Fruit fly (Drosophila melanogaster) whole organism, embryonic: Measurements from ENCODE around the gene CG2574.

ENCODE experiments used
- Blimp-1 ChIP-seq: fragments of 200-800 bp; sonication (Bioruptor generic); optimal IDR thresholded peaks from 3 replicates; lab custom pipeline; 2018; ENCODE audit warnings: missing biosample characterization, missing genetic modification characterization, mild to moderate bottlenecking, moderate library complexity, missing genetic modification reagents
- CG10274 ChIP-seq: fragments of 200-800 bp; sonication (Bioruptor generic); optimal IDR thresholded peaks from 3 replicates; lab custom pipeline; 2017; ENCODE audit warnings: missing biosample characterization, mild to moderate bottlenecking, missing genetic modification characterization
- CG10543 ChIP-seq: fragments of 200-800 bp; sonication (Bioruptor generic); optimal IDR thresholded peaks from 3 replicates; lab custom pipeline; 2017; ENCODE audit warnings: missing biosample characterization, mild to moderate bottlenecking, missing genetic modification characterization, moderate library complexity
- CG12942 ChIP-seq: fragments of 200-800 bp; sonication (Bioruptor generic); optimal IDR thresholded peaks from 3 replicates; lab custom pipeline; 2016; ENCODE audit warnings: missing biosample characterization, missing genetic modification characterization
- CG13123 ChIP-seq: fragments of 200-800 bp; sonication (Bioruptor generic); optimal IDR thresholded peaks from 2 replicates; lab custom pipeline; 2016; ENCODE audit warnings: missing biosample characterization, missing genetic modification characterization
- CG13624 ChIP-seq: fragments of 200-800 bp; sonication (Bioruptor generic); optimal IDR thresholded peaks from 2 replicates; lab custom pipeline; 2016; ENCODE audit warnings: missing biosample characterization, missing genetic modification characterization
- CG14441 ChIP-seq: fragments of 200-800 bp; sonication (Bioruptor generic); IDR thresholded peaks from 2 replicates; pipeline ENCODE4 v1.3.6; 2022; ENCODE audit warnings: missing biosample characterization, missing genetic modification characterization
- CG15011 ChIP-seq: fragments of 200-800 bp; sonication (Bioruptor generic); optimal IDR thresholded peaks from 3 replicates; lab custom pipeline; 2018; ENCODE audit warnings: missing biosample characterization, mild to moderate bottlenecking, missing genetic modification characterization
- CG1603 ChIP-seq: fragments of 200-800 bp; sonication (Bioruptor generic); optimal IDR thresholded peaks from 2 replicates; lab custom pipeline; 2019; ENCODE audit warnings: missing biosample characterization, mild to moderate bottlenecking, missing genetic modification characterization, moderate library complexity
- CG17361 ChIP-seq: fragments of 200-800 bp; sonication (Bioruptor generic); IDR thresholded peaks from 3 replicates; pipeline ENCODE4 v1.3.6; 2022; ENCODE audit warnings: missing biosample characterization, missing genetic modification characterization
- CG17802 ChIP-seq: fragments of 200-800 bp; sonication (Bioruptor generic); optimal IDR thresholded peaks from 2 replicates; lab custom pipeline; 2018; ENCODE audit warnings: missing biosample characterization, mild to moderate bottlenecking, missing genetic modification characterization, moderate library complexity
- CG18599 ChIP-seq: fragments of 200-800 bp; sonication (Bioruptor generic); optimal IDR thresholded peaks from 3 replicates; lab custom pipeline; 2017; ENCODE audit warnings: missing biosample characterization, missing genetic modification characterization, mild to moderate bottlenecking, moderate library complexity, missing genetic modification reagents
- CG18619 ChIP-seq: fragments of 200-800 bp; sonication (Bioruptor generic); optimal IDR thresholded peaks from 3 replicates; lab custom pipeline; 2017; ENCODE audit warnings: missing biosample characterization, mild to moderate bottlenecking, missing genetic modification characterization
- CG3065 ChIP-seq: fragments of 200-800 bp; sonication (Bioruptor generic); optimal IDR thresholded peaks from 2 replicates; lab custom pipeline; 2016; ENCODE audit warnings: missing biosample characterization, missing genetic modification characterization
- CG31365 ChIP-seq: fragments of 200-800 bp; sonication (Bioruptor generic); optimal IDR thresholded peaks from 2 replicates; lab custom pipeline; 2018; ENCODE audit warnings: missing biosample characterization, mild to moderate bottlenecking, missing genetic modification characterization
- CG42726 ChIP-seq: fragments of 200-800 bp; sonication (Bioruptor generic); IDR thresholded peaks from 2 replicates; pipeline ENCODE4 v1.3.6; 2022; ENCODE audit warnings: missing biosample characterization, missing genetic modification characterization; ENCODE audit not compliant: partially characterized antibody
- CG4820 ChIP-seq: fragments of 200-800 bp; sonication (Bioruptor generic); optimal IDR thresholded peaks from 3 replicates; lab custom pipeline; 2016; ENCODE audit warnings: missing biosample characterization, missing genetic modification characterization
- CG6813 ChIP-seq: fragments of 200-800 bp; sonication (Bioruptor generic); optimal IDR thresholded peaks from 2 replicates; lab custom pipeline; 2017; ENCODE audit warnings: missing biosample characterization, missing genetic modification characterization, mild to moderate bottlenecking, moderate library complexity, missing genetic modification reagents
- CG7839 ChIP-seq: fragments of 200-800 bp; sonication (Bioruptor generic); optimal IDR thresholded peaks from 3 replicates; lab custom pipeline; 2018; ENCODE audit warnings: missing biosample characterization, mild to moderate bottlenecking, missing genetic modification characterization, moderate library complexity
- CG7963 ChIP-seq: fragments of 200-800 bp; sonication (Bioruptor generic); IDR thresholded peaks from 3 replicates; pipeline ENCODE4 v1.3.6; 2022; ENCODE audit warnings: missing biosample characterization, missing genetic modification characterization; ENCODE audit not compliant: partially characterized antibody
- Camta ChIP-seq: fragments of 200-800 bp; sonication (Bioruptor generic); optimal IDR thresholded peaks from 2 replicates; lab custom pipeline; 2016; ENCODE audit warnings: missing biosample characterization, missing genetic modification characterization
- Dll ChIP-seq: fragments of 200-800 bp; sonication (Bioruptor generic); IDR thresholded peaks from 4 replicates; pipeline ENCODE4 v1.3.6; 2022; ENCODE audit warnings: missing biosample characterization, missing genetic modification characterization; ENCODE audit not compliant: partially characterized antibody
- Ets97D ChIP-seq: fragments of 200-800 bp; sonication (Bioruptor generic); optimal IDR thresholded peaks from 3 replicates; lab custom pipeline; 2016; ENCODE audit warnings: missing biosample characterization, missing genetic modification characterization
- GATAe ChIP-seq: fragments of 200-800 bp; sonication (Bioruptor generic); conservative IDR thresholded peaks from 2 replicates; pipeline ENCODE4 v1.3.6; 2022; ENCODE audit warnings: missing biosample characterization, missing genetic modification characterization
- H2.0 ChIP-seq: fragments of 200-800 bp; sonication (Bioruptor generic); IDR thresholded peaks from 2 replicates; pipeline ENCODE4 v1.3.6; 2022; ENCODE audit warnings: missing biosample characterization, missing genetic modification characterization
- Jarid2 ChIP-seq: fragments of 200-800 bp; sonication (Bioruptor generic); optimal IDR thresholded peaks from 3 replicates; lab custom pipeline; 2017; ENCODE audit warnings: mild to moderate bottlenecking, missing biosample characterization, missing genetic modification reagents, missing genetic modification characterization
- Lhr ChIP-seq: fragments of 200-800 bp; sonication (Bioruptor generic); optimal IDR thresholded peaks from 3 replicates; lab custom pipeline; 2017; ENCODE audit warnings: mild to moderate bottlenecking, missing biosample characterization, missing genetic modification reagents, missing genetic modification characterization
- Mad ChIP-seq: fragments of 200-800 bp; sonication (Bioruptor generic); optimal IDR thresholded peaks from 2 replicates; lab custom pipeline; 2016; ENCODE audit warnings: missing biosample characterization, missing genetic modification characterization
- Optix ChIP-seq: fragments of 200-800 bp; sonication (Bioruptor generic); IDR thresholded peaks from 3 replicates; pipeline ENCODE4 v1.3.6; 2022; ENCODE audit warnings: missing biosample characterization, missing genetic modification characterization
- Ptx1 ChIP-seq: fragments of 200-800 bp; sonication (Bioruptor generic); IDR thresholded peaks from 2 replicates; pipeline ENCODE4 v1.3.6; 2022; ENCODE audit warnings: missing biosample characterization, missing genetic modification characterization
- Trl ChIP-seq, 3 experiments: fragments of >200 bp in 2 of 3; fragments of 200-800 bp in 1 of 3; sonication (Bioruptor generic) in 1 of 3; optimal IDR thresholded peaks; 2 replicates in 1 of 3; 3 replicates in 2 of 3; lab custom pipeline; 2016 to 2017; ENCODE audit warnings: missing biosample characterization in 1 of 3, missing genetic modification characterization in 1 of 3
- ato ChIP-seq: fragments of 200-800 bp; sonication (Bioruptor generic); IDR thresholded peaks from 2 replicates; pipeline ENCODE4 v1.3.6; 2022; ENCODE audit warnings: missing biosample characterization, missing genetic modification characterization; ENCODE audit not compliant: partially characterized antibody
- bowl ChIP-seq: fragments of 200-800 bp; sonication (Bioruptor generic); IDR thresholded peaks from 2 replicates; pipeline ENCODE4 v1.3.6; 2022; ENCODE audit warnings: missing biosample characterization, missing genetic modification characterization
- caup ChIP-seq: fragments of 200-800 bp; sonication (Bioruptor generic); optimal IDR thresholded peaks from 3 replicates; lab custom pipeline; 2017; ENCODE audit warnings: missing biosample characterization, mild to moderate bottlenecking, missing genetic modification characterization, moderate library complexity; ENCODE audit not compliant: severe bottlenecking
- ems ChIP-seq: fragments of 200-800 bp; sonication (Bioruptor generic); optimal IDR thresholded peaks from 3 replicates; lab custom pipeline; 2016; ENCODE audit warnings: missing biosample characterization, missing genetic modification characterization
- fd3F ChIP-seq: fragments of 200-800 bp; sonication (Bioruptor generic); optimal IDR thresholded peaks from 2 replicates; lab custom pipeline; 2018; ENCODE audit warnings: missing biosample characterization, mild to moderate bottlenecking, missing genetic modification characterization, moderate library complexity
- gem ChIP-seq: fragments of 200-800 bp; sonication (Bioruptor generic); optimal IDR thresholded peaks from 2 replicates; lab custom pipeline; 2019; ENCODE audit warnings: missing biosample characterization, mild to moderate bottlenecking, missing genetic modification characterization, moderate library complexity
- grau ChIP-seq: fragments of 200-800 bp; optimal IDR thresholded peaks from 3 replicates; lab custom pipeline; 2019; ENCODE audit warnings: missing biosample characterization, mild to moderate bottlenecking, missing genetic modification characterization, moderate library complexity
- gsb-n ChIP-seq: fragments of 200-800 bp; sonication (Bioruptor generic); optimal IDR thresholded peaks from 3 replicates; lab custom pipeline; 2018; ENCODE audit warnings: missing biosample characterization, mild to moderate bottlenecking, missing genetic modification characterization
- ind ChIP-seq: fragments of 200-800 bp; sonication (Bioruptor generic); optimal IDR thresholded peaks from 3 replicates; lab custom pipeline; 2016; ENCODE audit warnings: missing biosample characterization, missing genetic modification characterization
- insv ChIP-seq, 2 experiments: fragments of 200-800 bp; sonication (Bioruptor generic); optimal IDR thresholded peaks; 3 replicates each; lab custom pipeline; 2016 to 2018; ENCODE audit warnings: missing biosample characterization in 2 of 2, missing genetic modification characterization in 2 of 2
- jumu ChIP-seq: fragments of 200-800 bp; sonication (Bioruptor generic); optimal IDR thresholded peaks from 3 replicates; lab custom pipeline; 2016; ENCODE audit warnings: missing biosample characterization, missing genetic modification characterization
- p53 ChIP-seq: fragments of 200-800 bp; sonication (Bioruptor generic); optimal IDR thresholded peaks from 2 replicates; lab custom pipeline; 2016; ENCODE audit warnings: missing biosample characterization, missing genetic modification characterization
- prd ChIP-seq, 3 experiments: fragments of >200 bp in 2 of 3; fragments of 200-800 bp in 1 of 3; sonication (Bioruptor generic) in 1 of 3; optimal IDR thresholded peaks in 2 of 3; IDR thresholded peaks in 1 of 3; 2 replicates in 2 of 3; 3 replicates in 1 of 3; pipeline versions ENCODE4 v1.3.6 to Lab custom; 2017 to 2022; ENCODE audit warnings: missing biosample characterization in 1 of 3, missing genetic modification characterization in 1 of 3
- row ChIP-seq: fragments of 200-800 bp; sonication (Bioruptor generic); IDR thresholded peaks from 3 replicates; pipeline ENCODE4 v1.3.6; 2022; ENCODE audit warnings: missing biosample characterization, missing genetic modification characterization
- sd ChIP-seq: fragments of 200-800 bp; sonication (Bioruptor generic); optimal IDR thresholded peaks from 3 replicates; lab custom pipeline; 2018; ENCODE audit warnings: missing biosample characterization, mild to moderate bottlenecking, missing genetic modification characterization, moderate library complexity
- slou ChIP-seq: fragments of 200-800 bp; sonication (Bioruptor generic); optimal IDR thresholded peaks from 3 replicates; lab custom pipeline; 2016; ENCODE audit warnings: missing biosample characterization, missing genetic modification characterization
- usp ChIP-seq: fragments of >200 bp; optimal IDR thresholded peaks from 2 replicates; lab custom pipeline; 2017; ENCODE audit warnings: missing biosample characterization, missing genetic modification characterization
- vnd ChIP-seq: fragments of 200-800 bp; sonication (Bioruptor generic); IDR thresholded peaks from 3 replicates; pipeline ENCODE4 v1.3.6; 2022; ENCODE audit warnings: missing biosample characterization, missing genetic modification characterization; ENCODE audit not compliant: partially characterized antibody
- vvl ChIP-seq: fragments of 200-800 bp; sonication (Bioruptor generic); IDR thresholded peaks from 2 replicates; pipeline ENCODE4 v1.3.6; 2022; ENCODE audit warnings: missing biosample characterization, missing genetic modification characterization

CG2574 gene

dm6 chrX:12431466-12431865, 22.8 kb downstream of the CG2574 start (continued):
- no peak for TF ChIP-seq slou (GFP tag; lab: Kevin White, UChicago)
- no peak for TF ChIP-seq fd3F (GFP tag; lab: Kevin White, UChicago)
- no peak for TF ChIP-seq CG14441 (GFP tag; lab: Robert Waterston, UW)
- TF ChIP-seq GATAe, result no peak
- no peak for TF ChIP-seq H2.0 (GFP tag; lab: Robert Waterston, UW)
- no peak for TF ChIP-seq CG10274 (GFP tag; lab: Kevin White, UChicago)
- TF ChIP-seq CG7839, result peak; percentile 30
- no peak for TF ChIP-seq CG7963 (GFP tag; lab: Robert Waterston, UW)
- TF ChIP-seq bowl (GFP tag; lab: Robert Waterston, UW), result no peak
- no peak for TF ChIP-seq Lhr (GFP tag; lab: Kevin White, UChicago)
- peak; percentile 63 for TF ChIP-seq gem (tag; lab: Kevin White, UChicago)
- no peak for TF ChIP-seq CG1603 (tag; lab: Kevin White, UChicago)
- TF ChIP-seq row (GFP tag; lab: Robert Waterston, UW), result peak; percentile 32; the same call in 1 of the 3 replicates
- no peak for TF ChIP-seq Blimp-1 (GFP tag; lab: Kevin White, UChicago)
- no peak for TF ChIP-seq Ets97D (GFP tag; lab: Kevin White, UChicago)
- no peak for TF ChIP-seq CG18599 (GFP tag; lab: Kevin White, UChicago)
- TF ChIP-seq CG17802 (tag; lab: Kevin White, UChicago), result no peak
- TF ChIP-seq Optix (GFP tag; lab: Robert Waterston, UW), result no peak
- peak; percentile 36; the same call in 1 of the 3 replicates for TF ChIP-seq CG17361 (GFP tag; lab: Robert Waterston, UW)
- TF ChIP-seq grau (tag; lab: Kevin White, UChicago), result peak; percentile 56
- no peak for TF ChIP-seq CG31365 (tag; lab: Kevin White, UChicago)
- TF ChIP-seq CG12942 (GFP tag; lab: Kevin White, UChicago), result no peak
- 0 out of 2 replicates have a peak, but pooled peaks have one; percentile 17 for TF ChIP-seq Ptx1 (GFP tag; lab: Robert Waterston, UW)
- no peak for TF ChIP-seq ind
- no peak for TF ChIP-seq vnd (GFP tag; lab: Robert Waterston, UW)
- no peak for TF ChIP-seq caup (GFP tag; lab: Kevin White, UChicago)
- TF ChIP-seq gsb-n (tag; lab: Kevin White, UChicago), result no peak
- TF ChIP-seq CG42726 (GFP tag; lab: Robert Waterston, UW), result no peak
- no peak for TF ChIP-seq CG13123 (GFP tag; lab: Kevin White, UChicago)
- TF ChIP-seq Trl (optimal IDR thresholded peaks at IDR 0.05; lab: Kevin White, UChicago), result no peak
- TF ChIP-seq Trl (GFP tag; optimal IDR thresholded peaks at IDR 0.05; lab: Kevin White, UChicago), result no peak
- TF ChIP-seq vvl, result no peak
- TF ChIP-seq CG6813 (GFP tag; lab: Kevin White, UChicago), result no peak
- TF ChIP-seq CG10543 (GFP tag; lab: Kevin White, UChicago), result no peak
- TF ChIP-seq Dll, result no peak
- TF ChIP-seq ato (GFP tag; lab: Robert Waterston, UW), result no peak
- TF ChIP-seq jumu (GFP tag; lab: Kevin White, UChicago), result no peak
- TF ChIP-seq ems (GFP tag; lab: Kevin White, UChicago), result no peak
- no peak for TF ChIP-seq sd (tag; lab: Kevin White, UChicago)
- TF ChIP-seq prd (optimal IDR thresholded peaks at IDR 0.05; lab: Kevin White, UChicago), result no peak
- TF ChIP-seq prd (GFP tag; IDR thresholded peaks at IDR 0.05; lab: Robert Waterston, UW), result no peak
- TF ChIP-seq Jarid2, result no peak
- no peak for TF ChIP-seq CG4820
- no peak for TF ChIP-seq CG3065 (GFP tag; lab: Kevin White, UChicago)
- no peak for TF ChIP-seq insv (GFP tag; optimal IDR thresholded peaks at IDR 0.05; lab: Kevin White, UChicago)
- no peak for TF ChIP-seq usp (GFP tag; lab: Kevin White, UChicago)
- no peak for TF ChIP-seq Camta
- TF ChIP-seq CG18619, result no peak
- TF ChIP-seq Mad, result no peak
- no peak for TF ChIP-seq CG13624
- TF ChIP-seq p53 (GFP tag; lab: Kevin White, UChicago), result no peak
- no peak for TF ChIP-seq CG15011
